Fruit fly (Drosophila melanogaster): ENCODE measurements around the gene Arv1.

The Arv1 gene

dm6 chr3L:21534360-21534759 lies 5.2 kb upstream of the Arv1 start, which contains the start of gene ppk5:
Gene ppk5, plus strand, starts transcription at chr3L:21534660.
- TF ChIP-seq CG16779 (tag; optimal IDR thresholded peaks at IDR 0.05): no peak

dm6 chr3L:21533270-21533948 lies 4.3 kb upstream of the Arv1 start, which contains the start of gene Mkrn1:
Gene Mkrn1, minus strand, starts transcription at chr3L:21533713.
- peak; percentile 81 for TF ChIP-seq dsx (GFP tag; optimal IDR thresholded peaks at IDR 0.05; ENCODE audit: poor library complexity, severe bottlenecking)
- peak; percentile 23 for TF ChIP-seq CG6854 (GFP tag; optimal IDR thresholded peaks at IDR 0.05)
- no peak for TF ChIP-seq achi (GFP tag; optimal IDR thresholded peaks at IDR 0.05)

dm6 chr3L:21524071-21524889 lies 4.9 kb downstream of the Arv1 start:
- TF ChIP-seq acj6 (GFP tag; optimal IDR thresholded peaks at IDR 0.05): peak; percentile 61
- TF ChIP-seq cyc (GFP tag; optimal IDR thresholded peaks at IDR 0.05): peak; percentile 48
- TF ChIP-seq CG32006 (GFP tag; optimal IDR thresholded peaks at IDR 0.05): no peak
- no peak for TF ChIP-seq CG6808 (GFP tag; optimal IDR thresholded peaks at IDR 0.05)
- TF ChIP-seq fkh (GFP tag; optimal IDR thresholded peaks at IDR 0.05): no peak
- no peak for TF ChIP-seq CG10631 (GFP tag; optimal IDR thresholded peaks at IDR 0.05)
- TF ChIP-seq lz (GFP tag; optimal IDR thresholded peaks at IDR 0.05): peak; percentile 23
- no peak for TF ChIP-seq Blimp-1 (GFP tag; optimal IDR thresholded peaks at IDR 0.05)
- TF ChIP-seq Ets21C (GFP tag; optimal IDR thresholded peaks at IDR 0.05): no peak
- no peak for TF ChIP-seq dac (GFP tag; optimal IDR thresholded peaks at IDR 0.05)
- TF ChIP-seq Eip75B (GFP tag; optimal IDR thresholded peaks at IDR 0.05): peak; percentile 61
- TF ChIP-seq Sox14 (GFP tag; optimal IDR thresholded peaks at IDR 0.05): peak; percentile 39
- TF ChIP-seq fd59A (GFP tag; optimal IDR thresholded peaks at IDR 0.05): no peak
- peak; percentile 39 for TF ChIP-seq CG31627 (GFP tag; optimal IDR thresholded peaks at IDR 0.05)
- no peak for TF ChIP-seq spab (GFP tag; optimal IDR thresholded peaks at IDR 0.05)
- TF ChIP-seq eg (GFP tag; IDR thresholded peaks at IDR 0.05): no peak
- TF ChIP-seq dsx (GFP tag; optimal IDR thresholded peaks at IDR 0.05; ENCODE audit: poor library complexity, severe bottlenecking): peak; percentile 95
- no peak for TF ChIP-seq fd85E (GFP tag; optimal IDR thresholded peaks at IDR 0.05)
- peak; percentile 62 for TF ChIP-seq esn (GFP tag; optimal IDR thresholded peaks at IDR 0.05)
- peak; percentile 16 for TF ChIP-seq CG8319 (GFP tag; optimal IDR thresholded peaks at IDR 0.05)
- peak; percentile 83 for TF ChIP-seq Eip78C (GFP tag)
- TF ChIP-seq net (GFP tag; optimal IDR thresholded peaks at IDR 0.05): no peak
- TF ChIP-seq pdm3 (GFP tag; optimal IDR thresholded peaks at IDR 0.05): no peak
- TF ChIP-seq svp (GFP tag): peak; percentile 95
- TF ChIP-seq Smox (GFP tag; optimal IDR thresholded peaks at IDR 0.05): no peak
- TF ChIP-seq Lpt (GFP tag; optimal IDR thresholded peaks at IDR 0.05): no peak
- TF ChIP-seq Met (GFP tag; optimal IDR thresholded peaks at IDR 0.05): no peak
- TF ChIP-seq CG7368 (GFP tag; optimal IDR thresholded peaks at IDR 0.05): no peak
- no peak for TF ChIP-seq Hr39 (GFP tag; optimal IDR thresholded peaks at IDR 0.05)
- peak; percentile 66 for TF ChIP-seq Hr4 (GFP tag; optimal IDR thresholded peaks at IDR 0.05)
- no peak for TF ChIP-seq CG10669 (GFP tag; optimal IDR thresholded peaks at IDR 0.05)
- TF ChIP-seq CG6854 (GFP tag; optimal IDR thresholded peaks at IDR 0.05): no peak
- peak; percentile 31 for TF ChIP-seq CG3032 (tag; optimal IDR thresholded peaks at IDR 0.05)
- TF ChIP-seq Sox15 (GFP tag; optimal IDR thresholded peaks at IDR 0.05): peak; percentile 12
- TF ChIP-seq OdsH (GFP tag; optimal IDR thresholded peaks at IDR 0.05): no peak
- TF ChIP-seq CG11762 (GFP tag; optimal IDR thresholded peaks at IDR 0.05; ENCODE audit: insufficient read depth): peak; percentile 24
- no peak for TF ChIP-seq CG8632 (GFP tag; optimal IDR thresholded peaks at IDR 0.05)
- TF ChIP-seq Eip93F (GFP tag; optimal IDR thresholded peaks at IDR 0.05): no peak
- TF ChIP-seq salr (GFP tag; optimal IDR thresholded peaks at IDR 0.05): no peak
- TF ChIP-seq vri (GFP tag; optimal IDR thresholded peaks at IDR 0.05): no peak
- TF ChIP-seq CG11294 (GFP tag; IDR thresholded peaks at IDR 0.05): no peak
- no peak; the same call in 1 of the 2 replicates for TF ChIP-seq CG15336 (GFP tag; IDR thresholded peaks at IDR 0.05)
- TF ChIP-seq CG4318 (GFP tag; optimal IDR thresholded peaks at IDR 0.05): no peak

All from whole organism, prepupa.